Worm (Caenorhabditis elegans) whole organism, L3 larva: Measurements from ENCODE around the gene ttll-5.

ENCODE experiments used
- ceh-82 ChIP-seq: fragments of 150-350 bp; optimal IDR thresholded peaks from 2 replicates; lab custom pipeline; 2014; ENCODE audit warnings: missing biosample characterization, missing genetic modification characterization
- fkh-10 ChIP-seq: sonication (generic microtip); optimal IDR thresholded peaks from 2 replicates; lab custom pipeline; 2017; ENCODE audit warnings: missing biosample characterization, missing genetic modification reagents, missing genetic modification characterization
- lin-39 ChIP-seq: fragments of 150-350 bp; optimal IDR thresholded peaks from 2 replicates; lab custom pipeline; 2018; ENCODE audit warnings: missing biosample characterization, missing genetic modification reagents, missing genetic modification characterization
- nhr-237 ChIP-seq: fragments of 150-350 bp; optimal IDR thresholded peaks from 2 replicates; lab custom pipeline; 2014; ENCODE audit warnings: missing biosample characterization, missing genetic modification characterization
- nhr-77 ChIP-seq: fragments of 150-350 bp; optimal IDR thresholded peaks from 2 replicates; lab custom pipeline; 2014; ENCODE audit warnings: missing biosample characterization, missing genetic modification characterization

ce11 chrV:11472209-11472608, 36.7 kb upstream of the ttll-5 start, which contains the start of the genes nas-20 and nas-21:
- TF ChIP-seq nhr-237 (tag; lab: Kevin White, UChicago), result no peak
- TF ChIP-seq nhr-77 (tag; lab: Kevin White, UChicago), result no peak
- no peak for TF ChIP-seq lin-39 (tag; lab: Kevin White, UChicago)
- TF ChIP-seq ceh-82 (tag; lab: Kevin White, UChicago), result no peak
- TF ChIP-seq fkh-10, result no peak
